Fruit fly (Drosophila melanogaster): ENCODE results near the gene CG6951.

The CG6951 gene

dm6 chr3L:20241163-20241970, at the start of gene CG6951, which contains the start of gene CG17233:
TSS of gene CG6951 (plus strand) at chr3L:20241267.
TSS of gene CG17233 (minus strand) at chr3L:20241903.
- TF ChIP-seq CG8478 (optimal IDR thresholded peaks at IDR 0.05) = no peak
- TF ChIP-seq CTCF (optimal IDR thresholded peaks at IDR 0.05) = no peak

dm6 chr3L:20191848-20192247, 49.2 kb upstream of the CG6951 start:
- no peak for TF ChIP-seq CTCF (optimal IDR thresholded peaks at IDR 0.05)
- no peak for TF ChIP-seq CG8478 (optimal IDR thresholded peaks at IDR 0.05)

dm6 chr3L:20192872-20193747, 48.0 kb upstream of the CG6951 start:
- no peak for TF ChIP-seq CTCF (optimal IDR thresholded peaks at IDR 0.05)
- TF ChIP-seq CG8478 (optimal IDR thresholded peaks at IDR 0.05) = no peak

dm6 chr3L:20193748-20194058, 47.4 kb upstream of the CG6951 start:
- no peak for TF ChIP-seq CG8478 (optimal IDR thresholded peaks at IDR 0.05)
- no peak for TF ChIP-seq CTCF (optimal IDR thresholded peaks at IDR 0.05)

- TF ChIP-seq CTCF (optimal IDR thresholded peaks at IDR 0.05) = no peak
These were observed 46.3 kb upstream of the CG6951 start for dm6 chr3L:20194731-20195130.

- TF ChIP-seq CG8478 (optimal IDR thresholded peaks at IDR 0.05) (no peak), CTCF (optimal IDR thresholded peaks at IDR 0.05) (no peak)
These were observed 45.2 kb upstream of the CG6951 start for dm6 chr3L:20195875-20196274.

dm6 chr3L:20196321-20196720, 44.7 kb upstream of the CG6951 start:
- no peak for TF ChIP-seq CTCF (optimal IDR thresholded peaks at IDR 0.05)
- no peak for TF ChIP-seq CG8478 (optimal IDR thresholded peaks at IDR 0.05)

dm6 chr3L:20197213-20197612, 43.9 kb upstream of the CG6951 start:
- TF ChIP-seq CTCF (optimal IDR thresholded peaks at IDR 0.05) = no peak

- TF ChIP-seq CG8478 (optimal IDR thresholded peaks at IDR 0.05) = no peak
These were observed 43.4 kb upstream of the CG6951 start for dm6 chr3L:20197698-20198097.

- TF ChIP-seq CG8478 (optimal IDR thresholded peaks at IDR 0.05) = no peak
- TF ChIP-seq CTCF (optimal IDR thresholded peaks at IDR 0.05) = no peak
These were observed 42.9 kb upstream of the CG6951 start, which contains the start of gene CG42674 for dm6 chr3L:20198138-20198559. TSS of gene CG42674 (minus strand) at chr3L:20198317.

- TF ChIP-seq CG8478 (optimal IDR thresholded peaks at IDR 0.05) = no peak
- no peak for TF ChIP-seq CTCF (optimal IDR thresholded peaks at IDR 0.05)
These were observed 41.4 kb upstream of the CG6951 start, which contains the start of gene CG42833 for dm6 chr3L:20199569-20200247. TSS of gene CG42833 (plus strand) at chr3L:20200093.

dm6 chr3L:20201538-20201937, 39.5 kb upstream of the CG6951 start, which contains the start of gene obst-F:
TSS of gene obst-F (minus strand) at chr3L:20201638.
- TF ChIP-seq CG8478 (optimal IDR thresholded peaks at IDR 0.05) = no peak
- no peak for TF ChIP-seq CTCF (optimal IDR thresholded peaks at IDR 0.05)

- no peak for TF ChIP-seq CG8478 (optimal IDR thresholded peaks at IDR 0.05)
- TF ChIP-seq CTCF (optimal IDR thresholded peaks at IDR 0.05) = no peak
These were observed 37.5 kb upstream of the CG6951 start, which contains the start of gene CG7298 for dm6 chr3L:20203587-20203986. TSS of gene CG7298 (minus strand) at chr3L:20203687.

- TF ChIP-seq CG8478 (optimal IDR thresholded peaks at IDR 0.05) = no peak
- no peak for TF ChIP-seq CTCF (optimal IDR thresholded peaks at IDR 0.05)
These were observed 35.1 kb upstream of the CG6951 start, which contains the start of gene CG7290 for dm6 chr3L:20205946-20206345. TSS of gene CG7290 (minus strand) at chr3L:20206046.

- TF ChIP-seq CG8478 (optimal IDR thresholded peaks at IDR 0.05) = no peak
- TF ChIP-seq CTCF (optimal IDR thresholded peaks at IDR 0.05) = no peak
These were observed 34.0 kb upstream of the CG6951 start, which contains the start of gene CG6996 for dm6 chr3L:20206950-20207584. TSS of gene CG6996 (plus strand) at chr3L:20207534.

Measured in S2 (cell line).